Fruit fly (Drosophila melanogaster): ENCODE data around the gene Ntl.
"Not testable (repeated sequence)": the region's sequence is repeated elsewhere in the genome, so short reads cannot be mapped to it uniquely, and the experiment has no call there.

- not testable (repeated sequence) for TF ChIP-seq EcR (GFP tag; optimal IDR thresholded peaks at IDR 0.05); psq (optimal IDR thresholded peaks at IDR 0.05); CG8478 (optimal IDR thresholded peaks at IDR 0.05); pan (optimal IDR thresholded peaks at IDR 0.05); usp (GFP tag; optimal IDR thresholded peaks at IDR 0.05)
Measured at dm6 chr2L:7732570-7732969, 21.9 kb downstream of the Ntl start, which contains the start of gene CG13796.
